Fruit fly (Drosophila melanogaster): ENCODE results near the gene CG11109.

CG11109 gene

dm6 chr3L:22878723-22879343 lies 6.8 kb downstream of the CG11109 start, which contains the start of the genes Chro and Ssl1 (continued):
- TF ChIP-seq zfh1 (GFP tag; IDR thresholded peaks at IDR 0.05) (peak; percentile 100), zen2 (GFP tag; IDR thresholded peaks at IDR 0.05; ENCODE audit: partially characterized antibody) (no peak), exex (tag; optimal IDR thresholded peaks at IDR 0.05) (peak; percentile 96), CG11696 (GFP tag; IDR thresholded peaks at IDR 0.05) (peak; percentile 97), CG15696 (tag; optimal IDR thresholded peaks at IDR 0.05) (peak; percentile 100), CG8281 (tag; optimal IDR thresholded peaks at IDR 0.05) (peak; percentile 96), Bgb (GFP tag; IDR thresholded peaks at IDR 0.05; ENCODE audit: partially characterized antibody) (no peak), lmd (GFP tag; IDR thresholded peaks at IDR 0.05) (peak; percentile 100), CG7745 (tag; optimal IDR thresholded peaks at IDR 0.05) (peak; percentile 97), CG4617 (GFP tag; optimal IDR thresholded peaks at IDR 0.05; ENCODE audit: borderline replicate concordance) (peak; percentile 100), CG17612 (GFP tag; IDR thresholded peaks at IDR 0.05) (peak; percentile 99), CG8359 (GFP tag; optimal IDR thresholded peaks at IDR 0.05; ENCODE audit: borderline replicate concordance) (peak; percentile 97), fd3F (GFP tag; optimal IDR thresholded peaks at IDR 0.05) (peak; percentile 99), Ssrp (tag; optimal IDR thresholded peaks at IDR 0.05) (peak; percentile 100), Hr3 (GFP tag; optimal IDR thresholded peaks at IDR 0.05) (peak; percentile 100), az2 (GFP tag; optimal IDR thresholded peaks at IDR 0.05) (peak; percentile 100), D (optimal IDR thresholded peaks at IDR 0.05) (no peak), D (GFP tag; optimal IDR thresholded peaks at IDR 0.05) (peak; percentile 100), hth (optimal IDR thresholded peaks at IDR 0.05) (no peak), CG14860 (GFP tag; IDR thresholded peaks at IDR 0.05; ENCODE audit: partially characterized antibody) (0 out of 3 replicates have a peak, but pooled peaks have one; percentile 23), CTCF (GFP tag; optimal IDR thresholded peaks at IDR 0.05) (peak; percentile 80), Six4 (GFP tag; optimal IDR thresholded peaks at IDR 0.05) (peak; percentile 100), hb (GFP tag; IDR thresholded peaks at IDR 0.05; ENCODE audit: partially characterized antibody) (no peak), Sry-β (GFP tag; optimal IDR thresholded peaks at IDR 0.05) (peak; percentile 80), CG9876 (GFP tag; optimal IDR thresholded peaks at IDR 0.05) (peak; percentile 100), H15 (GFP tag; IDR thresholded peaks at IDR 0.05) (peak; percentile 100), CG4282 (GFP tag; optimal IDR thresholded peaks at IDR 0.05) (peak; percentile 100), CG2120 (GFP tag; optimal IDR thresholded peaks at IDR 0.05) (peak; percentile 100), CG10654 (GFP tag; optimal IDR thresholded peaks at IDR 0.05) (peak; percentile 100), tio (GFP tag; optimal IDR thresholded peaks at IDR 0.05) (peak; percentile 100), pros (GFP tag; optimal IDR thresholded peaks at IDR 0.05) (peak; percentile 76), ems (GFP tag; optimal IDR thresholded peaks at IDR 0.05) (peak; percentile 100), Bteb2 (GFP tag; optimal IDR thresholded peaks at IDR 0.05) (peak; percentile 100), CG9727 (GFP tag; optimal IDR thresholded peaks at IDR 0.05) (peak; percentile 100), Optix (GFP tag; IDR thresholded peaks at IDR 0.05) (peak; percentile 100), lbe (GFP tag; optimal IDR thresholded peaks at IDR 0.05) (peak; percentile 99), bbx (GFP tag; IDR thresholded peaks at IDR 0.05; ENCODE audit: partially characterized antibody) (no peak), CG33213 (GFP tag; optimal IDR thresholded peaks at IDR 0.05) (peak; percentile 100), fru (optimal IDR thresholded peaks at IDR 0.05) (no peak), slou (GFP tag; optimal IDR thresholded peaks at IDR 0.05) (peak; percentile 100), CHES-1-like (GFP tag; optimal IDR thresholded peaks at IDR 0.05) (peak; percentile 100), CG12942 (GFP tag; optimal IDR thresholded peaks at IDR 0.05) (peak; percentile 100), CG7271 (tag; optimal IDR thresholded peaks at IDR 0.05) (peak; percentile 99), CG10462 (GFP tag; optimal IDR thresholded peaks at IDR 0.05) (peak; percentile 100), CkIIα-i1 (GFP tag; IDR thresholded peaks at IDR 0.05) (peak; percentile 98), NFAT (GFP tag; IDR thresholded peaks at IDR 0.05) (peak; percentile 99), Dbx (GFP tag; IDR thresholded peaks at IDR 0.05) (peak; percentile 100), Eip74EF (GFP tag; optimal IDR thresholded peaks at IDR 0.05) (peak in 1 of 2 experiments; percentile 100), Med (GFP tag) (peak; percentile 100), chm (GFP tag; IDR thresholded peaks at IDR 0.05) (peak; percentile 100), Doc2 (GFP tag; IDR thresholded peaks at IDR 0.05) (peak; percentile 99)

Data from whole organism, embryonic.